Worm (Caenorhabditis elegans) whole organism, L1 larva: Measurements from ENCODE around the gene B0393.7.

Experiments
- ama-1 ChIP-seq: fragments of 150-350 bp; optimal IDR thresholded peaks from 2 replicates; lab custom pipeline; 2014
- ceh-63 ChIP-seq: fragments of 200-800 bp; sonication (Bioruptor generic); optimal IDR thresholded peaks from 2 replicates; lab custom pipeline; 2018; ENCODE audit warnings: mild to moderate bottlenecking, missing genetic modification characterization, missing compliant biosample characterization
- snpc-4 ChIP-seq: fragments of 150-350 bp; optimal IDR thresholded peaks from 2 replicates; lab custom pipeline; 2014; ENCODE audit warnings: missing biosample characterization, missing genetic modification characterization
- sup-37 ChIP-seq: fragments of 200-800 bp; sonication (Bioruptor generic); optimal IDR thresholded peaks from 2 replicates; lab custom pipeline; 2018; ENCODE audit warnings: mild to moderate bottlenecking, missing genetic modification characterization, missing compliant biosample characterization

- TF ChIP-seq sup-37 (GFP tag; lab: Kevin White, UChicago): no peak
- no peak for TF ChIP-seq ceh-63
- TF ChIP-seq snpc-4 (tag; lab: Kevin White, UChicago): no peak
- no peak for TF ChIP-seq ama-1 (lab: Kevin White, UChicago)
Observed at ce11 chrIII:4792560-4793136, 14.7 kb upstream of the B0393.7 start, which contains the start of gene mip-1.
